Worm (Caenorhabditis elegans): Measurements from ENCODE around the gene ist-1.

ce11 chrX:7170575-7171297 lies 44.3 kb downstream of the ist-1 start, which contains the start of gene bar-1:
- TF ChIP-seq nhr-76 (tag; optimal IDR thresholded peaks at IDR 0.05) (no peak), fkh-10 (GFP tag; optimal IDR thresholded peaks at IDR 0.05) (no peak), ceh-32 (tag; optimal IDR thresholded peaks at IDR 0.05; ENCODE audit: poor library complexity) (no peak), zip-11 (GFP tag; IDR thresholded peaks at IDR 0.05) (no peak), fos-1 (tag; optimal IDR thresholded peaks at IDR 0.05) (no peak), unc-62 (GFP tag; optimal IDR thresholded peaks at IDR 0.05 in 1 of 2) (peak in 1 of 2 experiments; percentile 15), unc-62 (tag; optimal IDR thresholded peaks at IDR 0.05) (no peak), mep-1 (tag; optimal IDR thresholded peaks at IDR 0.05) (no peak)

Measured in whole organism, L4 larva.